Fruit fly (Drosophila melanogaster): ENCODE data around the gene CG6576.

CG6576 gene

dm6 chr3L:8765969-8766538 lies 10.3 kb downstream of the CG6576 start (continued):
- peak; percentile 98 for TF ChIP-seq HLH54F (GFP tag; optimal IDR thresholded peaks at IDR 0.05)
- TF ChIP-seq ATbp (GFP tag; optimal IDR thresholded peaks at IDR 0.05) = peak; percentile 97
- peak; percentile 98 for TF ChIP-seq CG17829 (tag; optimal IDR thresholded peaks at IDR 0.05)
- TF ChIP-seq gcm (GFP tag; optimal IDR thresholded peaks at IDR 0.05) = peak; percentile 97
- peak; percentile 96 for TF ChIP-seq NC2α (GFP tag; optimal IDR thresholded peaks at IDR 0.05)
- TF ChIP-seq Dfd (GFP tag; optimal IDR thresholded peaks at IDR 0.05) = no peak
- TF ChIP-seq Pdp1 (GFP tag; optimal IDR thresholded peaks at IDR 0.05) = peak; percentile 93 to 99
- peak; percentile 61 for TF ChIP-seq p53 (GFP tag; optimal IDR thresholded peaks at IDR 0.05)
- TF ChIP-seq mam (GFP tag; optimal IDR thresholded peaks at IDR 0.05) = peak; percentile 91
- peak; percentile 97 for TF ChIP-seq CG4424 (GFP tag; optimal IDR thresholded peaks at IDR 0.05)
- TF ChIP-seq Ets65A (GFP tag) = peak; percentile 95
- TF ChIP-seq Bdp1 (GFP tag; optimal IDR thresholded peaks at IDR 0.05) = peak; percentile 91
- TF ChIP-seq CG11560 (tag; IDR thresholded peaks at IDR 0.05) = peak; percentile 92
- peak; percentile 74 to 100 for TF ChIP-seq eve (GFP tag; optimal IDR thresholded peaks at IDR 0.05)
- peak; percentile 78 for TF ChIP-seq CG17802 (tag; optimal IDR thresholded peaks at IDR 0.05)
- TF ChIP-seq CG10431 (GFP tag; optimal IDR thresholded peaks at IDR 0.05) = peak; percentile 97
- TF ChIP-seq ind (GFP tag; optimal IDR thresholded peaks at IDR 0.05) = peak; percentile 98
- peak; percentile 91 for TF ChIP-seq D19A (tag; optimal IDR thresholded peaks at IDR 0.05)
- TF ChIP-seq bab2 (GFP tag; optimal IDR thresholded peaks at IDR 0.05) = peak; percentile 74
- TF ChIP-seq cwo (GFP tag; optimal IDR thresholded peaks at IDR 0.05) = peak; percentile 94
- TF ChIP-seq CG14860 (GFP tag; IDR thresholded peaks at IDR 0.05; ENCODE audit: partially characterized antibody) = peak; percentile 73; the same call in 2 of the 3 replicates
- peak; percentile 79 for TF ChIP-seq ac (GFP tag; optimal IDR thresholded peaks at IDR 0.05)
- TF ChIP-seq CG6654 (GFP tag; optimal IDR thresholded peaks at IDR 0.05) = peak; percentile 93
- peak; percentile 91 for TF ChIP-seq CG18764 (GFP tag; optimal IDR thresholded peaks at IDR 0.05)
- TF ChIP-seq CG7987 (GFP tag; optimal IDR thresholded peaks at IDR 0.05) = peak; percentile 87
- no peak for TF ChIP-seq bigmax (GFP tag; optimal IDR thresholded peaks at IDR 0.05)
- TF ChIP-seq cas (GFP tag; IDR thresholded peaks at IDR 0.05) = peak; percentile 89
- peak; percentile 93 for TF ChIP-seq CG12104 (GFP tag; optimal IDR thresholded peaks at IDR 0.05)
- TF ChIP-seq CkIIα-i1 (GFP tag; IDR thresholded peaks at IDR 0.05) = 0 out of 2 replicates have a peak, but pooled peaks have one; percentile 42
- no peak for TF ChIP-seq CG15479 (GFP tag; optimal IDR thresholded peaks at IDR 0.05)
- no peak for TF ChIP-seq hbn (GFP tag; IDR thresholded peaks at IDR 0.05; ENCODE audit: partially characterized antibody)
- TF ChIP-seq B-H2 (GFP tag; optimal IDR thresholded peaks at IDR 0.05) = peak; percentile 96
- TF ChIP-seq salm (tag; optimal IDR thresholded peaks at IDR 0.05) = peak; percentile 97
- peak; percentile 98 for TF ChIP-seq HLH3B (GFP tag; IDR thresholded peaks at IDR 0.05)
- TF ChIP-seq CG10979 (tag; optimal IDR thresholded peaks at IDR 0.05) = peak; percentile 98
- peak; percentile 98 for TF ChIP-seq CG9932 (GFP tag; IDR thresholded peaks at IDR 0.05)
- TF ChIP-seq al (GFP tag; IDR thresholded peaks at IDR 0.05) = peak; percentile 98
- peak; percentile 97 for TF ChIP-seq caup (GFP tag; optimal IDR thresholded peaks at IDR 0.05; ENCODE audit: severe bottlenecking)
- peak; percentile 93 for TF ChIP-seq pros (GFP tag; optimal IDR thresholded peaks at IDR 0.05)
- peak; percentile 91 for TF ChIP-seq Nf-YC (tag; optimal IDR thresholded peaks at IDR 0.05)
- TF ChIP-seq CG1603 (tag; optimal IDR thresholded peaks at IDR 0.05) = peak; percentile 95
- peak; percentile 99 for TF ChIP-seq CG12659 (GFP tag; optimal IDR thresholded peaks at IDR 0.05)
- peak; percentile 98 for TF ChIP-seq tin (GFP tag; optimal IDR thresholded peaks at IDR 0.05)
- peak; percentile 91 for TF ChIP-seq ERR (GFP tag; optimal IDR thresholded peaks at IDR 0.05)
- TF ChIP-seq Lim3 (GFP tag; IDR thresholded peaks at IDR 0.05) = peak; percentile 97
- peak; percentile 97 for TF ChIP-seq ranshi (GFP tag; IDR thresholded peaks at IDR 0.05)
- peak; percentile 96 for TF ChIP-seq CG32767 (GFP tag; IDR thresholded peaks at IDR 0.05)
- peak; percentile 99 for TF ChIP-seq gem (tag; optimal IDR thresholded peaks at IDR 0.05)
- peak; percentile 95 for TF ChIP-seq fd64A (GFP tag; optimal IDR thresholded peaks at IDR 0.05)
- peak; percentile 90 for TF ChIP-seq CG16779 (GFP tag; IDR thresholded peaks at IDR 0.05)
